Worm (Caenorhabditis elegans) whole organism, early embryonic: Measurements from ENCODE around the gene E02H4.4.

ENCODE experiments used
- F13C5.2 ChIP-seq: sonication (generic microtip); optimal IDR thresholded peaks from 2 replicates; lab custom pipeline; 2017; ENCODE audit warnings: mild to moderate bottlenecking, missing genetic modification characterization, inconsistent platforms, missing compliant biosample characterization
- ama-1 ChIP-seq: fragments of 150-350 bp; optimal IDR thresholded peaks from 2 replicates; lab custom pipeline; 2014

- no peak for TF ChIP-seq F13C5.2
- TF ChIP-seq ama-1 (lab: Kevin White, UChicago), result no peak
Measured at ce11 chrX:14246518-14246917, 11.2 kb upstream of the E02H4.4 start, which contains the start of gene mlc-6.
